Worm (Caenorhabditis elegans): ENCODE results near the gene acl-14.

acl-14 gene

ce11 chrV:9295581-9295980, 37.9 kb downstream of the acl-14 start:
- peak; percentile 15 for TF ChIP-seq lin-14 (GFP tag; optimal IDR thresholded peaks at IDR 0.05)
- no peak for TF ChIP-seq blmp-1 (tag; optimal IDR thresholded peaks at IDR 0.05)
- TF ChIP-seq dsc-1 (tag; optimal IDR thresholded peaks at IDR 0.05): peak; percentile 25

- TF ChIP-seq egl-13 (tag; optimal IDR thresholded peaks at IDR 0.05) (peak; percentile 1), C04F5.9 (tag; optimal IDR thresholded peaks at IDR 0.05) (no peak), elt-2 (tag; optimal IDR thresholded peaks at IDR 0.05) (no peak), aha-1 (tag; optimal IDR thresholded peaks at IDR 0.05) (no peak), hpl-2 (GFP tag; optimal IDR thresholded peaks at IDR 0.05) (no peak), ceh-8 (GFP tag; optimal IDR thresholded peaks at IDR 0.05) (peak; percentile 1), grh-1 (GFP tag; IDR thresholded peaks at IDR 0.05) (no peak), unc-86 (tag; optimal IDR thresholded peaks at IDR 0.05) (no peak), dsc-1 (tag; optimal IDR thresholded peaks at IDR 0.05) (peak; percentile 27), Y116A8C.19 (tag; optimal IDR thresholded peaks at IDR 0.05; ENCODE audit: borderline replicate concordance) (no peak), fkh-8 (tag; optimal IDR thresholded peaks at IDR 0.05) (peak; percentile 77), nhr-47 (tag; optimal IDR thresholded peaks at IDR 0.05) (peak; percentile 15), pqm-1 (tag; optimal IDR thresholded peaks at IDR 0.05) (no peak), nhr-71 (tag; optimal IDR thresholded peaks at IDR 0.05) (peak; percentile 24)
These were observed 40.1 kb downstream of the acl-14 start for ce11 chrV:9293359-9293758.

- TF ChIP-seq unc-62 (GFP tag; optimal IDR thresholded peaks at IDR 0.05) (no peak), fkh-4 (tag; optimal IDR thresholded peaks at IDR 0.05; ENCODE audit: borderline replicate concordance) (peak; percentile 77), lin-15B (tag; optimal IDR thresholded peaks at IDR 0.05) (no peak), fkh-8 (tag; optimal IDR thresholded peaks at IDR 0.05) (no peak), vab-15 (tag; optimal IDR thresholded peaks at IDR 0.05) (no peak), dsc-1 (tag; optimal IDR thresholded peaks at IDR 0.05) (peak; percentile 91), ztf-4 (tag; optimal IDR thresholded peaks at IDR 0.05) (no peak), ceh-82 (tag; optimal IDR thresholded peaks at IDR 0.05) (no peak), C16A3.4 (tag; optimal IDR thresholded peaks at IDR 0.05) (no peak), jun-1 (tag; optimal IDR thresholded peaks at IDR 0.05) (no peak), nhr-12 (tag; optimal IDR thresholded peaks at IDR 0.05) (no peak), ces-1 (GFP tag; optimal IDR thresholded peaks at IDR 0.05) (no peak), ceh-63 (GFP tag; optimal IDR thresholded peaks at IDR 0.05) (no peak), nhr-28 (tag; optimal IDR thresholded peaks at IDR 0.05) (no peak), isw-1 (GFP tag; IDR thresholded peaks at IDR 0.05) (no peak), tlp-1 (tag; optimal IDR thresholded peaks at IDR 0.05) (no peak), lin-39 (tag; optimal IDR thresholded peaks at IDR 0.05) (no peak), mef-2 (tag; optimal IDR thresholded peaks at IDR 0.05) (no peak)
These were observed 41.5 kb downstream of the acl-14 start, which contains the start of gene ZK682.7 for ce11 chrV:9291919-9292318. ZK682.7 (minus strand) TSS chrV:9292165.

ce11 chrV:9287460-9287859, 46.0 kb downstream of the acl-14 start, which contains the start of gene lron-2:
lron-2 (minus strand) TSS chrV:9287560.
- TF ChIP-seq ceh-88 (GFP tag; IDR thresholded peaks at IDR 0.05) (no peak), tbx-2 (tag; optimal IDR thresholded peaks at IDR 0.05) (no peak), C16A3.4 (tag; optimal IDR thresholded peaks at IDR 0.05) (no peak), efl-1 (optimal IDR thresholded peaks at IDR 0.05) (no peak), efl-1 (GFP tag; optimal IDR thresholded peaks at IDR 0.05 in 1 of 2) (no peak), vab-15 (tag; optimal IDR thresholded peaks at IDR 0.05) (no peak), ets-5 (GFP tag; IDR thresholded peaks at IDR 0.05) (no peak), snpc-4 (tag; optimal IDR thresholded peaks at IDR 0.05) (no peak), zag-1 (tag; optimal IDR thresholded peaks at IDR 0.05) (no peak), efl-3 (GFP tag; optimal IDR thresholded peaks at IDR 0.05) (no peak), pqm-1 (tag; optimal IDR thresholded peaks at IDR 0.05) (no peak), pag-3 (tag; optimal IDR thresholded peaks at IDR 0.05; ENCODE audit: borderline replicate concordance, insufficient read depth) (no peak), fkh-4 (tag; optimal IDR thresholded peaks at IDR 0.05; ENCODE audit: borderline replicate concordance) (no peak), ztf-11 (tag; optimal IDR thresholded peaks at IDR 0.05) (no peak), lsy-2 (tag; optimal IDR thresholded peaks at IDR 0.05) (no peak), fos-1 (tag; optimal IDR thresholded peaks at IDR 0.05) (no peak), unc-86 (tag; optimal IDR thresholded peaks at IDR 0.05) (no peak), sox-4 (tag; optimal IDR thresholded peaks at IDR 0.05) (no peak), fkh-10 (GFP tag; optimal IDR thresholded peaks at IDR 0.05) (no peak), aly-2 (tag; optimal IDR thresholded peaks at IDR 0.05) (no peak), fkh-8 (tag; optimal IDR thresholded peaks at IDR 0.05) (no peak)
